Fruit fly (Drosophila melanogaster) whole organism, adult: ENCODE measurements around the gene lbe.

Source experiments
- CG12768 ChIP-seq: fragments of 200-800 bp; sonication (Bioruptor generic); optimal IDR thresholded peaks from 2 replicates; lab custom pipeline; 2017; ENCODE audit warnings: missing biosample characterization, missing genetic modification characterization, mild to moderate bottlenecking, moderate library complexity, missing genetic modification reagents
- CG7101 ChIP-seq: fragments of 200-800 bp; sonication (Bioruptor generic); optimal IDR thresholded peaks from 2 replicates; lab custom pipeline; 2018; ENCODE audit warnings: missing biosample characterization, mild to moderate bottlenecking, missing genetic modification characterization, moderate library complexity
- Clk ChIP-seq: fragments of 200-800 bp; sonication (Bioruptor generic); optimal IDR thresholded peaks from 2 replicates; lab custom pipeline; 2017; ENCODE audit warnings: missing biosample characterization, missing genetic modification characterization
- Crg-1 ChIP-seq: fragments of 200-800 bp; sonication (Bioruptor generic); optimal IDR thresholded peaks from 2 replicates; lab custom pipeline; 2016; ENCODE audit warnings: missing biosample characterization, missing genetic modification characterization
- cnc ChIP-seq, 2 experiments: fragments of >200 bp; optimal IDR thresholded peaks; 2 replicates each; lab custom pipeline; 2017
- kay ChIP-seq: fragments of 200-800 bp; sonication (Bioruptor generic); peaks from one replicate; lab custom pipeline; 2016; ENCODE audit warnings: missing biosample characterization, missing genetic modification characterization, borderline replicate concordance
- pad ChIP-seq: fragments of 200-800 bp; sonication (Bioruptor generic); optimal IDR thresholded peaks from 3 replicates; lab custom pipeline; 2017; ENCODE audit warnings: missing biosample characterization, missing genetic modification characterization, mild to moderate bottlenecking, moderate library complexity, missing genetic modification reagents

- TF ChIP-seq CG12768 = no peak
- no peak for TF ChIP-seq CG7101
- TF ChIP-seq Clk (GFP tag; lab: Kevin White, UChicago) = no peak
- no peak for TF ChIP-seq cnc (optimal IDR thresholded peaks at IDR 0.05; lab: Kevin White, UChicago)
- TF ChIP-seq kay (GFP tag; lab: Kevin White, UChicago) = no peak
- no peak for TF ChIP-seq Crg-1 (GFP tag; lab: Kevin White, UChicago)
- TF ChIP-seq pad = no peak
These were observed 8.7 kb downstream of the lbe start for dm6 chr3R:21437515-21438090.
